Fruit fly (Drosophila melanogaster) whole organism, embryonic: ENCODE results near the gene CG17839.

Source experiments
- Abd-B ChIP-seq: fragments of 200-800 bp; sonication (Bioruptor generic); optimal IDR thresholded peaks from 2 replicates; lab custom pipeline; 2018; ENCODE audit warnings: missing biosample characterization, mild to moderate bottlenecking, missing genetic modification characterization, moderate library complexity
- Blimp-1 ChIP-seq: fragments of 200-800 bp; sonication (Bioruptor generic); optimal IDR thresholded peaks from 3 replicates; lab custom pipeline; 2018; ENCODE audit warnings: missing biosample characterization, missing genetic modification characterization, mild to moderate bottlenecking, moderate library complexity, missing genetic modification reagents
- BtbVII ChIP-seq: fragments of 200-800 bp; sonication (Bioruptor generic); optimal IDR thresholded peaks from 3 replicates; lab custom pipeline; 2017; ENCODE audit warnings: missing biosample characterization, mild to moderate bottlenecking, missing genetic modification characterization
- C15 ChIP-seq: fragments of 200-800 bp; sonication (Bioruptor generic); IDR thresholded peaks from 3 replicates; pipeline ENCODE4 v1.3.6; 2022; ENCODE audit warnings: missing biosample characterization, missing genetic modification characterization
- CG10366 ChIP-seq: fragments of 200-800 bp; sonication (Bioruptor generic); IDR thresholded peaks from 2 replicates; pipeline ENCODE4 v1.3.6; 2022; ENCODE audit warnings: missing biosample characterization, missing genetic modification characterization
- CG11247 ChIP-seq: fragments of 200-800 bp; sonication (Bioruptor generic); IDR thresholded peaks from 2 replicates; pipeline ENCODE4 v1.3.6; 2022; ENCODE audit warnings: missing biosample characterization, missing genetic modification characterization
- CG11398 ChIP-seq: fragments of 200-800 bp; sonication (Bioruptor generic); optimal IDR thresholded peaks from 2 replicates; lab custom pipeline; 2016; ENCODE audit warnings: missing biosample characterization, missing genetic modification characterization
- CG12299 ChIP-seq: fragments of 200-800 bp; sonication (Bioruptor generic); optimal IDR thresholded peaks from 2 replicates; lab custom pipeline; 2018; ENCODE audit warnings: missing biosample characterization, mild to moderate bottlenecking, missing genetic modification characterization
- CG14014 ChIP-seq: fragments of 200-800 bp; sonication (Bioruptor generic); IDR thresholded peaks from 2 replicates; pipeline ENCODE4 v1.3.6; 2022; ENCODE audit warnings: missing biosample characterization, missing genetic modification characterization
- CG15696 ChIP-seq: fragments of 200-800 bp; sonication (Bioruptor generic); optimal IDR thresholded peaks from 2 replicates; lab custom pipeline; 2019; ENCODE audit warnings: missing biosample characterization, mild to moderate bottlenecking, missing genetic modification characterization, moderate library complexity
- CG17361 ChIP-seq: fragments of 200-800 bp; sonication (Bioruptor generic); IDR thresholded peaks from 3 replicates; pipeline ENCODE4 v1.3.6; 2022; ENCODE audit warnings: missing biosample characterization, missing genetic modification characterization
- CG17568 ChIP-seq: fragments of 200-800 bp; sonication (Bioruptor generic); optimal IDR thresholded peaks from 2 replicates; lab custom pipeline; 2018; ENCODE audit warnings: missing biosample characterization, mild to moderate bottlenecking, missing genetic modification characterization, moderate library complexity
- CG17802 ChIP-seq: fragments of 200-800 bp; sonication (Bioruptor generic); optimal IDR thresholded peaks from 2 replicates; lab custom pipeline; 2018; ENCODE audit warnings: missing biosample characterization, mild to moderate bottlenecking, missing genetic modification characterization, moderate library complexity
- CG17829 ChIP-seq: fragments of 200-800 bp; optimal IDR thresholded peaks from 2 replicates; lab custom pipeline; 2019; ENCODE audit warnings: missing biosample characterization, mild to moderate bottlenecking, missing genetic modification characterization, moderate library complexity
- CG1832 ChIP-seq: fragments of 200-800 bp; sonication (Bioruptor generic); optimal IDR thresholded peaks from 2 replicates; lab custom pipeline; 2017; ENCODE audit warnings: missing biosample characterization, mild to moderate bottlenecking, missing genetic modification characterization, inconsistent platforms
- CG2875 ChIP-seq: fragments of 200-800 bp; sonication (Bioruptor generic); optimal IDR thresholded peaks from 2 replicates; lab custom pipeline; 2017; ENCODE audit warnings: missing biosample characterization, mild to moderate bottlenecking, missing genetic modification characterization, missing genetic modification reagents
- CG31224 ChIP-seq: fragments of 200-800 bp; sonication (Bioruptor generic); IDR thresholded peaks from 2 replicates; pipeline ENCODE4 v1.3.6; 2022; ENCODE audit warnings: missing biosample characterization, missing genetic modification characterization
- CG31441 ChIP-seq: fragments of 200-800 bp; sonication (Bioruptor generic); IDR thresholded peaks from 2 replicates; pipeline ENCODE4 v1.3.6; 2022; ENCODE audit warnings: missing biosample characterization, missing genetic modification characterization
- CG42726 ChIP-seq: fragments of 200-800 bp; sonication (Bioruptor generic); IDR thresholded peaks from 2 replicates; pipeline ENCODE4 v1.3.6; 2022; ENCODE audit warnings: missing biosample characterization, missing genetic modification characterization; ENCODE audit not compliant: partially characterized antibody
- CG6272 ChIP-seq: fragments of 200-800 bp; sonication (Bioruptor generic); IDR thresholded peaks from 2 replicates; pipeline ENCODE4 v1.3.6; 2022; ENCODE audit warnings: missing biosample characterization, missing genetic modification characterization
- CG8478 ChIP-seq: fragments of >200 bp; optimal IDR thresholded peaks from 2 replicates; lab custom pipeline; 2018
- CG9876 ChIP-seq: fragments of 200-800 bp; sonication (Bioruptor generic); optimal IDR thresholded peaks from 2 replicates; lab custom pipeline; 2016; ENCODE audit warnings: missing biosample characterization, missing genetic modification characterization
- Dip3 ChIP-seq: fragments of 200-800 bp; sonication (Bioruptor generic); optimal IDR thresholded peaks from 3 replicates; lab custom pipeline; 2016; ENCODE audit warnings: missing biosample characterization, missing genetic modification characterization
- ERR ChIP-seq: fragments of 200-800 bp; sonication (Bioruptor generic); optimal IDR thresholded peaks from 2 replicates; lab custom pipeline; 2016; ENCODE audit warnings: missing biosample characterization, missing genetic modification characterization
- H15 ChIP-seq: fragments of 200-800 bp; sonication (Bioruptor generic); IDR thresholded peaks from 3 replicates; pipeline ENCODE4 v1.3.6; 2022; ENCODE audit warnings: missing biosample characterization, missing genetic modification characterization
- Hand ChIP-seq: fragments of 200-800 bp; sonication (Bioruptor generic); optimal IDR thresholded peaks from 2 replicates; lab custom pipeline; 2017; ENCODE audit warnings: mild to moderate bottlenecking, missing biosample characterization, missing genetic modification reagents, missing genetic modification characterization
- Med ChIP-seq: fragments of 200-800 bp; sonication (Bioruptor generic); peaks from one replicate; lab custom pipeline; 2016; ENCODE audit warnings: missing biosample characterization, missing genetic modification characterization, mild to moderate bottlenecking, inconsistent platforms, moderate library complexity
- Neu2 ChIP-seq: fragments of 200-800 bp; sonication (Bioruptor generic); optimal IDR thresholded peaks from 3 replicates; lab custom pipeline; 2016; ENCODE audit warnings: missing biosample characterization, missing genetic modification characterization, borderline replicate concordance
- Sry-β ChIP-seq: fragments of 200-800 bp; sonication (Bioruptor generic); optimal IDR thresholded peaks from 2 replicates; lab custom pipeline; 2018; ENCODE audit warnings: missing biosample characterization, mild to moderate bottlenecking, missing genetic modification characterization, moderate library complexity
- Tbp ChIP-seq: fragments of >200 bp; optimal IDR thresholded peaks from 2 replicates; lab custom pipeline; 2018; ENCODE audit warnings: missing biosample characterization, missing genetic modification characterization
- aop ChIP-seq: fragments of 200-800 bp; sonication (Bioruptor generic); IDR thresholded peaks from 2 replicates; pipeline ENCODE4 v1.3.6; 2022; ENCODE audit warnings: missing biosample characterization, missing genetic modification characterization
- cato ChIP-seq: fragments of 200-800 bp; sonication (Bioruptor generic); optimal IDR thresholded peaks from 2 replicates; lab custom pipeline; 2016; ENCODE audit warnings: missing biosample characterization, missing genetic modification characterization, borderline replicate concordance
- ci ChIP-seq: fragments of 200-800 bp; sonication (Bioruptor generic); IDR thresholded peaks from 3 replicates; pipeline ENCODE4 v1.3.6; 2022; ENCODE audit warnings: missing biosample characterization, missing genetic modification characterization
- dan ChIP-seq: fragments of 200-800 bp; sonication (Bioruptor generic); IDR thresholded peaks from 2 replicates; pipeline ENCODE4 v1.3.6; 2022; ENCODE audit warnings: missing biosample characterization, missing genetic modification characterization
- dpn ChIP-seq, 2 experiments: fragments of 200-800 bp; sonication (Bioruptor generic); optimal IDR thresholded peaks; 3 replicates each; lab custom pipeline; 2016; ENCODE audit warnings: missing biosample characterization in 2 of 2, missing genetic modification characterization in 2 of 2
- gcm ChIP-seq: fragments of 200-800 bp; sonication (Bioruptor generic); optimal IDR thresholded peaks from 2 replicates; lab custom pipeline; 2019; ENCODE audit warnings: missing biosample characterization, mild to moderate bottlenecking, missing genetic modification characterization, moderate library complexity
- ham ChIP-seq: fragments of 200-800 bp; sonication (Bioruptor generic); IDR thresholded peaks from 2 replicates; pipeline ENCODE4 v1.3.6; 2022; ENCODE audit warnings: missing biosample characterization, missing genetic modification characterization
- mirr ChIP-seq: fragments of 200-800 bp; sonication (Bioruptor generic); optimal IDR thresholded peaks from 3 replicates; lab custom pipeline; 2018; ENCODE audit warnings: missing biosample characterization, mild to moderate bottlenecking, missing genetic modification characterization
- p53 ChIP-seq: fragments of 200-800 bp; sonication (Bioruptor generic); optimal IDR thresholded peaks from 2 replicates; lab custom pipeline; 2016; ENCODE audit warnings: missing biosample characterization, missing genetic modification characterization
- pzg ChIP-seq: fragments of 200-800 bp; sonication (Bioruptor generic); optimal IDR thresholded peaks from 3 replicates; lab custom pipeline; 2018; ENCODE audit warnings: missing biosample characterization, mild to moderate bottlenecking, missing genetic modification characterization, moderate library complexity
- scrt ChIP-seq: fragments of 200-800 bp; sonication (Bioruptor generic); optimal IDR thresholded peaks from 2 replicates; lab custom pipeline; 2018; ENCODE audit warnings: missing biosample characterization, mild to moderate bottlenecking, missing genetic modification characterization, moderate library complexity
- sens-2 ChIP-seq: fragments of 200-800 bp; sonication (Bioruptor generic); IDR thresholded peaks from 2 replicates; pipeline ENCODE4 v1.3.6; 2022; ENCODE audit warnings: missing biosample characterization, missing genetic modification characterization
- sim ChIP-seq: fragments of 200-800 bp; sonication (Bioruptor generic); IDR thresholded peaks from 2 replicates; pipeline ENCODE4 v1.3.6; 2022; ENCODE audit warnings: missing biosample characterization, missing genetic modification characterization
- ssp ChIP-seq: fragments of 200-800 bp; sonication (Bioruptor generic); IDR thresholded peaks from 2 replicates; pipeline ENCODE4 v1.3.6; 2022; ENCODE audit warnings: missing biosample characterization, missing genetic modification characterization
- tio ChIP-seq: fragments of 200-800 bp; sonication (Bioruptor generic); optimal IDR thresholded peaks from 2 replicates; lab custom pipeline; 2017; ENCODE audit warnings: missing biosample characterization, missing genetic modification characterization, inconsistent platforms
- tll ChIP-seq, 2 experiments: fragments of 200-800 bp in 1 of 2; fragments of >200 bp in 1 of 2; sonication (Bioruptor generic) in 1 of 2; optimal IDR thresholded peaks; 2 replicates each; lab custom pipeline; 2017 to 2019; ENCODE audit warnings: missing biosample characterization in 2 of 2, missing genetic modification characterization in 2 of 2, mild to moderate bottlenecking in 1 of 2, moderate library complexity in 1 of 2
- unc-4 ChIP-seq: fragments of 200-800 bp; sonication (Bioruptor generic); IDR thresholded peaks from 2 replicates; pipeline ENCODE4 v1.3.6; 2022; ENCODE audit warnings: missing biosample characterization, missing genetic modification characterization; ENCODE audit not compliant: partially characterized antibody
- zfh2 ChIP-seq: fragments of 200-800 bp; sonication (Bioruptor generic); optimal IDR thresholded peaks from 2 replicates; lab custom pipeline; 2016; ENCODE audit warnings: missing biosample characterization, missing genetic modification characterization

The CG17839 gene

dm6 chr3L:14847415-14847814 lies 42.5 kb downstream of the CG17839 start (continued):
- TF ChIP-seq gcm (GFP tag; lab: Kevin White, UChicago) = no peak
- no peak for TF ChIP-seq H15
- TF ChIP-seq CG17802 (tag; lab: Kevin White, UChicago) = no peak
- peak; percentile 29 for TF ChIP-seq Hand (GFP tag; lab: Kevin White, UChicago)
- TF ChIP-seq CG31441 (GFP tag; lab: Robert Waterston, UW) = 0 out of 2 replicates have a peak, but pooled peaks have one; percentile 22
- TF ChIP-seq CG1832 = no peak
- no peak for TF ChIP-seq Dip3
- TF ChIP-seq CG42726 (GFP tag; lab: Robert Waterston, UW) = no peak
- no peak for TF ChIP-seq Sry-β (GFP tag; lab: Kevin White, UChicago)
- TF ChIP-seq CG17361 (GFP tag; lab: Robert Waterston, UW) = peak; percentile 57; the same call in 2 of the 3 replicates
- no peak for TF ChIP-seq CG6272 (GFP tag; lab: Robert Waterston, UW)
- TF ChIP-seq ham (GFP tag; lab: Robert Waterston, UW) = no peak
- no peak for TF ChIP-seq tio (GFP tag; lab: Kevin White, UChicago)
- TF ChIP-seq CG12299 (tag; lab: Kevin White, UChicago) = no peak
- TF ChIP-seq CG11247 (GFP tag; lab: Robert Waterston, UW) = no peak
- no peak for TF ChIP-seq CG15696 (tag; lab: Kevin White, UChicago)
- TF ChIP-seq, all 482 proteins: peak for 59

DNA sequence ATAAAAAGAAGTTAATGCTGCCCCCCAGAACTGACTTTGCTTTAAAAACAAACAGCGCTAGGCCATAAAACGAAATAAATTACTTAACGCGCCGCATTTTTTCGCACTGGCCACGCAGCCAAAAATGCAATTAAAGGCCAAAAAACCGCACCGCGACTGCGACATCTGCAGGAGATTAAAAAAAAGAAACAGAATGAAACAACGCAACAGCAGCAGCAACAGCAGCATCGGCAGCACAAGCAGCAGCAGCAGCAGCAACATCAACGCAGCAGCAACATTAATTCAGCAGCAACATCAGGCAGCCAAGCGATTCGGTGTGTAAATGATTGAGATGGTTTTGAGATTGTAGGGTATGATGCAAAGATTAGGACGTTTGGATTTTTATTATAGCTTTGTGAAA lies 70.7 kb downstream of the CG17839 start:
- TF ChIP-seq ci (GFP tag; lab: Robert Waterston, UW) = no peak
- no peak for TF ChIP-seq CG2875 (GFP tag; lab: Kevin White, UChicago)
- no peak for TF ChIP-seq aop
- TF ChIP-seq Abd-B (GFP tag; lab: Kevin White, UChicago) = no peak
- TF ChIP-seq BtbVII (GFP tag; lab: Kevin White, UChicago) = no peak
- TF ChIP-seq Blimp-1 (GFP tag; lab: Kevin White, UChicago) = no peak
- TF ChIP-seq sens-2 (GFP tag; lab: Robert Waterston, UW) = no peak
- TF ChIP-seq Tbp = no peak
- TF ChIP-seq Med (GFP tag; lab: Kevin White, UChicago) = no peak
- TF ChIP-seq ssp (GFP tag; lab: Robert Waterston, UW) = no peak
- TF ChIP-seq CG10366 (GFP tag; lab: Robert Waterston, UW) = no peak
- TF ChIP-seq p53 (GFP tag; lab: Kevin White, UChicago) = no peak
- TF ChIP-seq ERR = no peak
- no peak for TF ChIP-seq CG31224

dm6 chr3L:14894316-14894715 lies 89.4 kb downstream of the CG17839 start, which contains the start of gene CG34245:
Gene CG34245 (minus strand): TSS chr3L:14894416.
- TF ChIP-seq mirr (GFP tag; lab: Kevin White, UChicago) (no peak), cato (GFP tag; lab: Kevin White, UChicago) (no peak), C15 (GFP tag; lab: Robert Waterston, UW) (no peak), CG8478 (lab: Kevin White, UChicago) (no peak)
- TF ChIP-seq, all 482 proteins: peak for 0

dm6 chr3L:14903505-14903904 lies 98.6 kb downstream of the CG17839 start, which contains the start of gene DCX-EMAP:
Gene DCX-EMAP (plus strand): TSS chr3L:14903805.
- TF ChIP-seq unc-4 (GFP tag; lab: Robert Waterston, UW) (no peak), Neu2 (GFP tag; lab: Kevin White, UChicago) (no peak), dan (GFP tag; lab: Robert Waterston, UW) (no peak), CG11398 (no peak), scrt (GFP tag; lab: Kevin White, UChicago) (no peak), dpn (GFP tag; optimal IDR thresholded peaks at IDR 0.05; lab: Kevin White, UChicago) (no peak), CG14014 (GFP tag; lab: Robert Waterston, UW) (no peak), CG17829 (tag; lab: Kevin White, UChicago) (no peak), tll (GFP tag; optimal IDR thresholded peaks at IDR 0.05; lab: Kevin White, UChicago) (no peak), CG9876 (GFP tag; lab: Kevin White, UChicago) (no peak), zfh2 (GFP tag; lab: Kevin White, UChicago) (no peak), CG17568 (GFP tag; lab: Kevin White, UChicago) (no peak), sim (GFP tag; lab: Robert Waterston, UW) (no peak), cato (GFP tag; lab: Kevin White, UChicago) (no peak), pzg (GFP tag; lab: Kevin White, UChicago) (no peak)
